Fruit fly (Drosophila melanogaster) whole organism, embryonic: ENCODE measurements around the gene beat-IIb.

Experiments used
- Atf-2 ChIP-seq: fragments of 200-800 bp; sonication (Bioruptor generic); optimal IDR thresholded peaks from 2 replicates; lab custom pipeline; 2016; ENCODE audit warnings: missing biosample characterization, missing genetic modification characterization
- B-H1 ChIP-seq: fragments of 200-800 bp; sonication (Bioruptor generic); IDR thresholded peaks from 3 replicates; pipeline ENCODE4 v1.3.6; 2022; ENCODE audit warnings: missing biosample characterization, missing genetic modification characterization
- Blimp-1 ChIP-seq: fragments of 200-800 bp; sonication (Bioruptor generic); optimal IDR thresholded peaks from 3 replicates; lab custom pipeline; 2018; ENCODE audit warnings: missing biosample characterization, missing genetic modification characterization, mild to moderate bottlenecking, moderate library complexity, missing genetic modification reagents
- CG11456 ChIP-seq: fragments of 200-800 bp; sonication (Bioruptor generic); IDR thresholded peaks from 3 replicates; pipeline ENCODE4 v1.3.6; 2022; ENCODE audit warnings: missing biosample characterization, missing genetic modification characterization
- CG12659 ChIP-seq: fragments of 200-800 bp; sonication (Bioruptor generic); optimal IDR thresholded peaks from 3 replicates; lab custom pipeline; 2017; ENCODE audit warnings: mild to moderate bottlenecking, missing biosample characterization, missing genetic modification reagents, missing genetic modification characterization
- CG14441 ChIP-seq: fragments of 200-800 bp; sonication (Bioruptor generic); IDR thresholded peaks from 2 replicates; pipeline ENCODE4 v1.3.6; 2022; ENCODE audit warnings: missing biosample characterization, missing genetic modification characterization
- CG16815 ChIP-seq: fragments of 200-800 bp; sonication (Bioruptor generic); optimal IDR thresholded peaks from 3 replicates; lab custom pipeline; 2017; ENCODE audit warnings: missing biosample characterization, mild to moderate bottlenecking, missing genetic modification characterization
- CG17328 ChIP-seq: fragments of 200-800 bp; sonication (Bioruptor generic); IDR thresholded peaks from 2 replicates; pipeline ENCODE4 v1.3.6; 2022; ENCODE audit warnings: missing biosample characterization, missing genetic modification characterization
- CG17802 ChIP-seq: fragments of 200-800 bp; sonication (Bioruptor generic); optimal IDR thresholded peaks from 2 replicates; lab custom pipeline; 2018; ENCODE audit warnings: missing biosample characterization, mild to moderate bottlenecking, missing genetic modification characterization, moderate library complexity
- CG2116 ChIP-seq: fragments of 200-800 bp; sonication (Bioruptor generic); optimal IDR thresholded peaks from 3 replicates; lab custom pipeline; 2018; ENCODE audit warnings: missing biosample characterization, mild to moderate bottlenecking, missing genetic modification characterization
- CG2120 ChIP-seq: fragments of 200-800 bp; sonication (Bioruptor generic); optimal IDR thresholded peaks from 3 replicates; lab custom pipeline; 2016; ENCODE audit warnings: missing biosample characterization, missing genetic modification characterization
- CG30403 ChIP-seq: fragments of 200-800 bp; sonication (Bioruptor generic); optimal IDR thresholded peaks from 3 replicates; lab custom pipeline; 2016; ENCODE audit warnings: missing biosample characterization, missing genetic modification characterization
- CG31365 ChIP-seq: fragments of 200-800 bp; sonication (Bioruptor generic); optimal IDR thresholded peaks from 2 replicates; lab custom pipeline; 2018; ENCODE audit warnings: missing biosample characterization, mild to moderate bottlenecking, missing genetic modification characterization
- CG31441 ChIP-seq: fragments of 200-800 bp; sonication (Bioruptor generic); IDR thresholded peaks from 2 replicates; pipeline ENCODE4 v1.3.6; 2022; ENCODE audit warnings: missing biosample characterization, missing genetic modification characterization
- CG32532 ChIP-seq: fragments of 200-800 bp; sonication (Bioruptor generic); IDR thresholded peaks from 2 replicates; pipeline ENCODE4 v1.3.6; 2022; ENCODE audit warnings: missing biosample characterization, missing genetic modification characterization
- CG32772 ChIP-seq: fragments of 200-800 bp; sonication (Bioruptor generic); IDR thresholded peaks from 2 replicates; pipeline ENCODE4 v1.3.6; 2022; ENCODE audit warnings: missing biosample characterization, missing genetic modification characterization
- CG6254 ChIP-seq: fragments of 200-800 bp; sonication (Bioruptor generic); optimal IDR thresholded peaks from 3 replicates; lab custom pipeline; 2017; ENCODE audit warnings: mild to moderate bottlenecking, missing biosample characterization, missing genetic modification reagents, missing genetic modification characterization
- CG6272 ChIP-seq: fragments of 200-800 bp; sonication (Bioruptor generic); IDR thresholded peaks from 2 replicates; pipeline ENCODE4 v1.3.6; 2022; ENCODE audit warnings: missing biosample characterization, missing genetic modification characterization
- CG6689 ChIP-seq: fragments of 200-800 bp; sonication (Bioruptor generic); IDR thresholded peaks from 2 replicates; pipeline ENCODE4 v1.3.6; 2022; ENCODE audit warnings: missing biosample characterization, missing genetic modification characterization
- CG6765 ChIP-seq: fragments of 200-800 bp; sonication (Bioruptor generic); optimal IDR thresholded peaks from 3 replicates; lab custom pipeline; 2017; ENCODE audit warnings: missing biosample characterization, mild to moderate bottlenecking, missing genetic modification characterization
- CG6854 ChIP-seq: fragments of 200-800 bp; sonication (Bioruptor generic); optimal IDR thresholded peaks from 3 replicates; lab custom pipeline; 2017; ENCODE audit warnings: missing biosample characterization, mild to moderate bottlenecking, missing genetic modification characterization
- CG7839 ChIP-seq: fragments of 200-800 bp; sonication (Bioruptor generic); optimal IDR thresholded peaks from 3 replicates; lab custom pipeline; 2018; ENCODE audit warnings: missing biosample characterization, mild to moderate bottlenecking, missing genetic modification characterization, moderate library complexity
- CG8290 ChIP-seq, 3 experiments: fragments of 200-800 bp; sonication (Bioruptor generic); optimal IDR thresholded peaks; 2 replicates each; lab custom pipeline; 2016 to 2019; ENCODE audit warnings: missing biosample characterization in 3 of 3, missing genetic modification characterization in 3 of 3, mild to moderate bottlenecking in 2 of 3, moderate library complexity in 1 of 3
- Chrac-16 ChIP-seq: fragments of 200-800 bp; sonication (Bioruptor generic); optimal IDR thresholded peaks from 3 replicates; lab custom pipeline; 2016; ENCODE audit warnings: missing biosample characterization, missing genetic modification characterization
- Dp ChIP-seq: fragments of 200-800 bp; sonication (Bioruptor generic); optimal IDR thresholded peaks from 2 replicates; lab custom pipeline; 2018; ENCODE audit warnings: missing biosample characterization, mild to moderate bottlenecking, missing genetic modification characterization, moderate library complexity
- Ets65A ChIP-seq: fragments of 200-800 bp; sonication (Bioruptor generic); peaks from one replicate; lab custom pipeline; 2016; ENCODE audit warnings: missing biosample characterization, missing genetic modification characterization
- HLH54F ChIP-seq: fragments of 200-800 bp; sonication (Bioruptor generic); optimal IDR thresholded peaks from 3 replicates; lab custom pipeline; 2016; ENCODE audit warnings: missing biosample characterization, missing genetic modification characterization
- Hr51 ChIP-seq, 2 experiments: fragments of 200-800 bp; sonication (Bioruptor generic); optimal IDR thresholded peaks; 2 replicates in 1 of 2; 3 replicates in 1 of 2; lab custom pipeline; 2016 to 2018; ENCODE audit warnings: missing biosample characterization in 2 of 2, missing genetic modification characterization in 2 of 2, mild to moderate bottlenecking in 1 of 2, moderate library complexity in 1 of 2
- Lhr ChIP-seq: fragments of 200-800 bp; sonication (Bioruptor generic); optimal IDR thresholded peaks from 3 replicates; lab custom pipeline; 2017; ENCODE audit warnings: mild to moderate bottlenecking, missing biosample characterization, missing genetic modification reagents, missing genetic modification characterization
- Myb ChIP-seq: fragments of 200-800 bp; sonication (Bioruptor generic); optimal IDR thresholded peaks from 2 replicates; lab custom pipeline; 2016; ENCODE audit warnings: missing biosample characterization, missing genetic modification characterization
- Nf-YA ChIP-seq: fragments of 200-800 bp; sonication (Bioruptor generic); IDR thresholded peaks from 2 replicates; pipeline ENCODE4 v1.3.6; 2022; ENCODE audit warnings: missing biosample characterization, missing genetic modification characterization
- Optix ChIP-seq: fragments of 200-800 bp; sonication (Bioruptor generic); IDR thresholded peaks from 3 replicates; pipeline ENCODE4 v1.3.6; 2022; ENCODE audit warnings: missing biosample characterization, missing genetic modification characterization
- Sry-δ ChIP-seq: fragments of 200-800 bp; sonication (Bioruptor generic); optimal IDR thresholded peaks from 2 replicates; lab custom pipeline; 2016; ENCODE audit warnings: missing biosample characterization, missing genetic modification characterization
- abd-A ChIP-seq: fragments of 200-800 bp; sonication (Bioruptor generic); optimal IDR thresholded peaks from 3 replicates; lab custom pipeline; 2019; ENCODE audit warnings: missing biosample characterization, mild to moderate bottlenecking, missing genetic modification characterization, moderate library complexity
- amos ChIP-seq: fragments of 200-800 bp; sonication (Bioruptor generic); IDR thresholded peaks from 2 replicates; pipeline ENCODE4 v1.3.6; 2022; ENCODE audit warnings: missing biosample characterization, missing genetic modification characterization; ENCODE audit not compliant: partially characterized antibody
- chm ChIP-seq: fragments of 200-800 bp; sonication (Bioruptor generic); IDR thresholded peaks from 2 replicates; pipeline ENCODE4 v1.3.6; 2022; ENCODE audit warnings: missing biosample characterization, missing genetic modification characterization
- ci ChIP-seq: fragments of 200-800 bp; sonication (Bioruptor generic); IDR thresholded peaks from 3 replicates; pipeline ENCODE4 v1.3.6; 2022; ENCODE audit warnings: missing biosample characterization, missing genetic modification characterization
- dysf ChIP-seq: fragments of 200-800 bp; sonication (Bioruptor generic); IDR thresholded peaks from 3 replicates; pipeline ENCODE4 v1.3.6; 2022; ENCODE audit warnings: missing biosample characterization, missing genetic modification characterization
- gem ChIP-seq: fragments of 200-800 bp; sonication (Bioruptor generic); optimal IDR thresholded peaks from 2 replicates; lab custom pipeline; 2019; ENCODE audit warnings: missing biosample characterization, mild to moderate bottlenecking, missing genetic modification characterization, moderate library complexity
- hkb ChIP-seq, 2 experiments: fragments of 200-800 bp in 1 of 2; fragments of >200 bp in 1 of 2; sonication (Bioruptor generic) in 1 of 2; IDR thresholded peaks in 1 of 2; optimal IDR thresholded peaks in 1 of 2; 2 replicates each; pipeline versions ENCODE4 v1.3.6 to Lab custom; 2017 to 2022; ENCODE audit warnings: missing biosample characterization in 1 of 2, missing genetic modification characterization in 1 of 2
- ken ChIP-seq: fragments of 200-800 bp; sonication (Bioruptor generic); IDR thresholded peaks from 3 replicates; pipeline ENCODE4 v1.3.6; 2022; ENCODE audit warnings: missing biosample characterization, missing genetic modification characterization
- lilli ChIP-seq: fragments of 200-800 bp; sonication (Bioruptor generic); optimal IDR thresholded peaks from 3 replicates; lab custom pipeline; 2016; ENCODE audit warnings: missing biosample characterization, missing genetic modification characterization
- maf-S ChIP-seq: fragments of 200-800 bp; sonication (Bioruptor generic); optimal IDR thresholded peaks from 2 replicates; lab custom pipeline; 2016; ENCODE audit warnings: missing biosample characterization, missing genetic modification characterization
- row ChIP-seq: fragments of 200-800 bp; sonication (Bioruptor generic); IDR thresholded peaks from 3 replicates; pipeline ENCODE4 v1.3.6; 2022; ENCODE audit warnings: missing biosample characterization, missing genetic modification characterization
- sd ChIP-seq: fragments of 200-800 bp; sonication (Bioruptor generic); optimal IDR thresholded peaks from 3 replicates; lab custom pipeline; 2018; ENCODE audit warnings: missing biosample characterization, mild to moderate bottlenecking, missing genetic modification characterization, moderate library complexity
- sens-2 ChIP-seq: fragments of 200-800 bp; sonication (Bioruptor generic); IDR thresholded peaks from 2 replicates; pipeline ENCODE4 v1.3.6; 2022; ENCODE audit warnings: missing biosample characterization, missing genetic modification characterization
- tgo ChIP-seq: fragments of 200-800 bp; sonication (Bioruptor generic); IDR thresholded peaks from 3 replicates; pipeline ENCODE4 v1.3.6; 2022; ENCODE audit warnings: missing biosample characterization, missing genetic modification characterization
- vnd ChIP-seq: fragments of 200-800 bp; sonication (Bioruptor generic); IDR thresholded peaks from 3 replicates; pipeline ENCODE4 v1.3.6; 2022; ENCODE audit warnings: missing biosample characterization, missing genetic modification characterization; ENCODE audit not compliant: partially characterized antibody

The beat-IIb gene

DNA sequence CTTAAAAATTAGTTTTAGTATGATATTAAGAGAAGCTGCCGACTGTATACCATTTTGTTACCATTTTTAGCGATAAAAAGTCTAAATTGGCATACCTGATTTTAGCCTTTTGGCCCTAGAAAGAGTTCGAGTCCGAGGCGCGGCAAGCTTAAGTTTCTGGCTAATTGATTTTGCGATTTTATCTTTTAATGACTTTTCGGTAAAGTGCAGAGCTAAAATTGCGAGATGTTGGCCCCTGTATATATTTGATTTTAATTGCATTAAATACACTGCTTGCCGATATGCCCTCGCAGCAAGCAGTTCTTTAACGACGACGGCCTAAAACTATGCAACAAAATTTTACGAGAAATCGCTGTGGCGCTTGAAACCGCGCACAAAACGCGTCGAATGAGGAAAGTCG, 33.3 kb downstream of the beat-IIb start (continued):
- TF ChIP-seq CG17328 (peak; percentile 8; the same call in 1 of the 2 replicates), CG6272 (peak; percentile 38; the same call in 1 of the 2 replicates), sd (tag; lab: Kevin White, UChicago) (no peak), Hr51 (GFP tag; optimal IDR thresholded peaks at IDR 0.05; lab: Kevin White, UChicago) (peak in 1 of 2 experiments; percentile 30), maf-S (GFP tag; lab: Kevin White, UChicago) (peak; percentile 35), Ets65A (GFP tag; lab: Kevin White, UChicago) (peak; percentile 66), tgo (GFP tag; lab: Robert Waterston, UW) (0 out of 3 replicates have a peak, but pooled peaks have one; percentile 14), row (peak; percentile 59), CG6689 (GFP tag; lab: Robert Waterston, UW) (peak; percentile 51), Optix (GFP tag; lab: Robert Waterston, UW) (peak; percentile 50; the same call in 2 of the 3 replicates), CG14441 (peak; percentile 52), CG30403 (GFP tag; lab: Kevin White, UChicago) (peak; percentile 33), ci (0 out of 3 replicates have a peak, but pooled peaks have one; percentile 44), sens-2 (GFP tag; lab: Robert Waterston, UW) (no peak), lilli (GFP tag; lab: Kevin White, UChicago) (peak; percentile 12), dysf (peak; percentile 37; the same call in 1 of the 3 replicates), Nf-YA (GFP tag; lab: Robert Waterston, UW) (no peak), Sry-δ (peak; percentile 15), gem (tag; lab: Kevin White, UChicago) (peak; percentile 62), CG32532 (GFP tag; lab: Robert Waterston, UW) (0 out of 2 replicates have a peak, but pooled peaks have one; percentile 32), Chrac-16 (GFP tag; lab: Kevin White, UChicago) (peak; percentile 15), CG17802 (tag; lab: Kevin White, UChicago) (peak; percentile 28), B-H1 (GFP tag; lab: Robert Waterston, UW) (no peak), amos (GFP tag; lab: Robert Waterston, UW) (0 out of 2 replicates have a peak, but pooled peaks have one; percentile 19), CG16815 (GFP tag; lab: Kevin White, UChicago) (peak; percentile 15), CG6765 (GFP tag; lab: Kevin White, UChicago) (no peak), Atf-2 (GFP tag; lab: Kevin White, UChicago) (peak; percentile 13), HLH54F (GFP tag; lab: Kevin White, UChicago) (peak; percentile 17), CG8290 (GFP tag; optimal IDR thresholded peaks at IDR 0.05; lab: Kevin White, UChicago) (peak; percentile 39), CG8290 (tag; optimal IDR thresholded peaks at IDR 0.05; lab: Kevin White, UChicago) (no peak), chm (GFP tag; lab: Robert Waterston, UW) (peak; percentile 14; the same call in 1 of the 2 replicates), CG2120 (GFP tag; lab: Kevin White, UChicago) (no peak), hkb (optimal IDR thresholded peaks at IDR 0.05; lab: Kevin White, UChicago) (peak; percentile 1), hkb (GFP tag; IDR thresholded peaks at IDR 0.05; lab: Robert Waterston, UW) (no peak), CG12659 (peak; percentile 10), Myb (peak; percentile 3), CG2116 (GFP tag; lab: Kevin White, UChicago) (no peak), CG11456 (GFP tag; lab: Robert Waterston, UW) (peak; percentile 56; the same call in 1 of the 3 replicates), CG31365 (tag; lab: Kevin White, UChicago) (peak; percentile 94), CG7839 (tag; lab: Kevin White, UChicago) (peak; percentile 10), abd-A (tag; lab: Kevin White, UChicago) (no peak), Lhr (GFP tag; lab: Kevin White, UChicago) (no peak), ken (peak; percentile 34; the same call in 1 of the 3 replicates), vnd (GFP tag; lab: Robert Waterston, UW) (no peak), Blimp-1 (GFP tag; lab: Kevin White, UChicago) (no peak), CG6254 (no peak), CG32772 (GFP tag; lab: Robert Waterston, UW) (peak; percentile 49; the same call in 1 of the 2 replicates), CG31441 (peak; percentile 36; the same call in 1 of the 2 replicates), Dp (GFP tag; lab: Kevin White, UChicago) (no peak), CG6854 (no peak)
